Worm (Caenorhabditis elegans): ENCODE data around the gene nex-3.

The nex-3 gene

DNA sequence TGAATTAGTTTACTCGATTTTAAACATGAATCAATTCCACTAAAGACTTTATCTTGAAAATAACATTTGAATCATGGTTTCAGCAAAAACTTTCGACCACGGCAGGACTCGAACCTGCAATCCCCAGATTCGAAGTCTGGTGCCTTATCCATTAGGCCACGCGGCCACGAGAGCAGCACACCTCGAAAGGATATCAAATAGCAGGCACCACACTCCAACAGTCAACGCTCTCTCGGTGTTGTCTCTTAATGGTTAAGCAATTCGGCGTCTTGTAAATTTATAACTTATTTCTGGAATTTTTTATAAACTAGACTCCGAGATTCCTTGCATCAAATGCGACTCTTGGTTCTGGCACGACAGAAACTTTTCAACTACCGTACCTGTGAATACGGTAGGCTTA lies 28.9 kb downstream of the nex-3 start (continued):
- TF ChIP-seq ztf-26 (tag; optimal IDR thresholded peaks at IDR 0.05), result peak; percentile 66

DNA sequence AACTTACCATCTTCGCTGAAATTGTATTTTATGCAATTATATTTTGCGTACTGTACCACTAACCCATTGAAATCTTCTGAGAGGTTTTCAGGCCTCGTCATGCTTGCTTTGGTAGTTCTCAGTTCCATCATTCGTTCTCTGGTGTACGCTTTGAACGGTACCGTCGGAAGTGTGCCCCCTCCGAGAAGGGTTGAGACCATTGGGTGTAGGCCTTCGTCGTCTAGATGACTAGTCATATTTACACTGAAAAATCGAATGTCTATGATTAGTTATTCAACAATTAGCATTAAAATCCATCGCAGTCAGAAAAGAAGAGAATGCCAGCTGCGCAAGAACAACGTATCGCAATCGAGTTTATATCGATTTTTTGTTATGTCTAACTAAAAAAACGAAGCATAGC lies 33.0 kb downstream of the nex-3 start, which contains the start of gene ifet-1:
Gene ifet-1 (minus strand): TSS at position 243 of the 400 bp plus-strand sequence.
- TF ChIP-seq ztf-28 (GFP tag; IDR thresholded peaks at IDR 0.05) (no peak), Y56A3A.18 (GFP tag; IDR thresholded peaks at IDR 0.05) (peak; percentile 59; the same call in 1 of the 2 replicates)

DNA sequence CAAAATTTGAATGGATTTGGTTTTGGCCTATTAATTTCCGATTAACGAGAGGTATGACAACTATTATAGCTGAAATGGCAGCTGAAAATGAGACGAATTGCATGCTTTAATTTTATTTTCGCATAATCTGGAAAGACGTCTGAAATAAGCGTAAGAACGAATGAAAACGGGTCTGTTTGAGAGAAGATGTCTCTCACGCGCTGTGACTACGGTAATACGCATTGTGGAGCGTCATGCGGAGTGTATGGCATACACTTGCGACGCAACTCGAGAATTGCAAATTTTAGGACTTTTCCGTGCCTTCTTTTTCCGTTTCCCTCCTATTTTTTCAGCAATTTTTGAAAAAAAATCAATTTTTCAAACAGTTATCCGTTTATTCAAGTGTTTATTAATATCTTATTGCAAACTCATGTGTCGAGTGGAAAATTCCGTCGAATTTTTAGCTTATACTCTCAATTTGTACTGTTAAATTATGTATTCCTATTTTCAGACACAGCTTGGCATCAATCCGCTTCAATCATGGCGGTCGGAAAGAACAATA lies 33.6 kb downstream of the nex-3 start, which contains the start of gene rps-1:
Gene rps-1 (plus strand): TSS at position 491 of the 541 bp plus-strand sequence.
- TF ChIP-seq ztf-26 (tag; optimal IDR thresholded peaks at IDR 0.05) (peak; percentile 98), bed-2 (GFP tag; IDR thresholded peaks at IDR 0.05) (peak; percentile 68; the same call in 1 of the 2 replicates), nfya-2 (GFP tag; IDR thresholded peaks at IDR 0.05) (no peak), F37B4.10 (GFP tag; IDR thresholded peaks at IDR 0.05) (0 out of 2 replicates have a peak, but pooled peaks have one; percentile 91), rec-8 (tag; optimal IDR thresholded peaks at IDR 0.05) (peak in 1 of 2 experiments; percentile 0), ztf-28 (GFP tag; IDR thresholded peaks at IDR 0.05) (peak; percentile 90), hmg-1.2 (GFP tag; IDR thresholded peaks at IDR 0.05) (peak; percentile 89), mcd-1 (GFP tag; IDR thresholded peaks at IDR 0.05) (peak; percentile 95), lsy-27 (tag; optimal IDR thresholded peaks at IDR 0.05; ENCODE audit: borderline replicate concordance, insufficient read depth) (peak; percentile 77), die-1 (tag; optimal IDR thresholded peaks at IDR 0.05) (peak; percentile 63), lin-54 (GFP tag; optimal IDR thresholded peaks at IDR 0.05) (peak; percentile 97), egrh-3 (GFP tag; IDR thresholded peaks at IDR 0.05) (peak; percentile 38; the same call in 1 of the 2 replicates), nfya-1 (tag; optimal IDR thresholded peaks at IDR 0.05; ENCODE audit: borderline replicate concordance, insufficient read depth) (no peak), nhr-120 (GFP tag; IDR thresholded peaks at IDR 0.05) (no peak), attf-5 (GFP tag; optimal IDR thresholded peaks at IDR 0.05) (peak; percentile 98), hlh-12 (tag; optimal IDR thresholded peaks at IDR 0.05) (no peak), lin-35 (GFP tag; optimal IDR thresholded peaks at IDR 0.05) (peak; percentile 53 to 97 (median 87)), Y95B8A.8 (GFP tag; IDR thresholded peaks at IDR 0.05) (peak; percentile 93), F39B2.1 (GFP tag; IDR thresholded peaks at IDR 0.05) (peak; percentile 63; the same call in 1 of the 2 replicates), B0336.3 (GFP tag; IDR thresholded peaks at IDR 0.05) (peak; percentile 96), pbrm-1 (GFP tag; IDR thresholded peaks at IDR 0.05) (peak; percentile 99), F22D6.2 (tag; optimal IDR thresholded peaks at IDR 0.05) (peak; percentile 91), hmg-20 (GFP tag; IDR thresholded peaks at IDR 0.05) (peak; percentile 96), snpc-3.4 (tag; optimal IDR thresholded peaks at IDR 0.05) (peak; percentile 96), ama-1 (optimal IDR thresholded peaks at IDR 0.05) (peak; percentile 53), ama-1 (GFP tag; optimal IDR thresholded peaks at IDR 0.05) (peak in 1 of 2 experiments; percentile 58), tlf-1 (GFP tag; optimal IDR thresholded peaks at IDR 0.05) (peak; percentile 98), lin-26 (GFP tag; IDR thresholded peaks at IDR 0.05) (peak; percentile 85; the same call in 1 of the 2 replicates), hlh-26 (GFP tag; conservative IDR thresholded peaks at IDR 0.05) (no peak), Y56A3A.18 (GFP tag; IDR thresholded peaks at IDR 0.05) (peak; percentile 97), D2030.7 (GFP tag; IDR thresholded peaks at IDR 0.05) (peak; percentile 92), rpc-1 (optimal IDR thresholded peaks at IDR 0.05) (peak; percentile 38), rpc-1 (tag; optimal IDR thresholded peaks at IDR 0.05) (peak; percentile 6), nhr-27 (tag; optimal IDR thresholded peaks at IDR 0.05) (peak; percentile 84), chd-7 (tag; optimal IDR thresholded peaks at IDR 0.05) (peak; percentile 96), madf-10 (tag; optimal IDR thresholded peaks at IDR 0.05) (peak; percentile 94), Y79H2A.3 (GFP tag; conservative IDR thresholded peaks at IDR 0.05) (peak; percentile 65; the same call in 1 of the 2 replicates), attf-6 (GFP tag; IDR thresholded peaks at IDR 0.05) (peak; percentile 72; the same call in 1 of the 2 replicates), unc-130 (GFP tag; optimal IDR thresholded peaks at IDR 0.05) (peak; percentile 85), ekl-4 (GFP tag; IDR thresholded peaks at IDR 0.05) (peak; percentile 97), F52B5.7 (tag; optimal IDR thresholded peaks at IDR 0.05) (peak; percentile 78), efl-1 (GFP tag; optimal IDR thresholded peaks at IDR 0.05) (peak; percentile 85), lir-1 (GFP tag; conservative IDR thresholded peaks at IDR 0.05) (peak; percentile 95), madf-8 (GFP tag; conservative IDR thresholded peaks at IDR 0.05) (peak; percentile 79)
